Worm (Caenorhabditis elegans) whole organism, L4 larva: ENCODE data around the gene R08C7.8.

Experiments used
- F10B5.3 ChIP-seq: sonication (generic microtip); optimal IDR thresholded peaks from 2 replicates; lab custom pipeline; 2016; ENCODE audit warnings: mild to moderate bottlenecking, missing genetic modification characterization, missing compliant biosample characterization
- F26F4.8 ChIP-seq: fragments of 200-800 bp; sonication (Bioruptor generic); conservative IDR thresholded peaks from 2 replicates; pipeline ENCODE4 v1.3.6; 2022; ENCODE audit warnings: missing genetic modification characterization, missing compliant biosample characterization
- F37D6.2 ChIP-seq: sonication (generic microtip); optimal IDR thresholded peaks from 2 replicates; lab custom pipeline; 2016; ENCODE audit warnings: mild to moderate bottlenecking, missing genetic modification characterization, missing compliant biosample characterization
- F44E2.7 ChIP-seq: fragments of 200-800 bp; sonication (Bioruptor generic); IDR thresholded peaks from 2 replicates; pipeline ENCODE4 v2.1.2; 2022; ENCODE audit warnings: missing genetic modification characterization, missing compliant biosample characterization
- R02D3.7 ChIP-seq: fragments of 150-350 bp; sonication (generic microtip); optimal IDR thresholded peaks from 3 replicates; lab custom pipeline; 2014; ENCODE audit warnings: missing biosample characterization, missing genetic modification characterization
- T20F7.1 ChIP-seq: fragments of 200-800 bp; sonication (Bioruptor generic); optimal IDR thresholded peaks from 2 replicates; lab custom pipeline; 2018; ENCODE audit warnings: mild to moderate bottlenecking, missing genetic modification characterization, missing compliant biosample characterization
- T26A8.4 ChIP-seq: fragments of 200-800 bp; sonication (Bioruptor generic); IDR thresholded peaks from 2 replicates; pipeline ENCODE4 v1.3.6; 2022; ENCODE audit warnings: missing genetic modification characterization, missing compliant biosample characterization
- Y5F2A.4 ChIP-seq: fragments of 200-800 bp; sonication (Bioruptor generic); optimal IDR thresholded peaks from 2 replicates; lab custom pipeline; 2018; ENCODE audit warnings: mild to moderate bottlenecking, missing genetic modification characterization, missing compliant biosample characterization
- ZK546.5 ChIP-seq, 2 experiments: sonication (generic microtip); optimal IDR thresholded peaks; 2 replicates each; lab custom pipeline; 2017; ENCODE audit warnings: missing biosample characterization in 2 of 2, missing genetic modification characterization in 2 of 2
- ama-1 ChIP-seq: fragments of 150-350 bp; optimal IDR thresholded peaks from 2 replicates; lab custom pipeline; 2014; ENCODE audit warnings: inconsistent platforms, mixed read lengths
- ceh-32 ChIP-seq: sonication (generic microtip); optimal IDR thresholded peaks from 2 replicates; lab custom pipeline; 2016; ENCODE audit warnings: mild to moderate bottlenecking, missing genetic modification characterization, missing compliant biosample characterization; ENCODE audit not compliant: poor library complexity
- ceh-44 ChIP-seq: fragments of 200-800 bp; sonication (Bioruptor generic); IDR thresholded peaks from 2 replicates; pipeline ENCODE4 v1.3.6; 2022; ENCODE audit warnings: missing genetic modification reagents, missing genetic modification characterization, missing compliant biosample characterization
- cey-2 ChIP-seq: sonication (generic microtip); optimal IDR thresholded peaks from 3 replicates; lab custom pipeline; 2017; ENCODE audit warnings: missing genetic modification characterization, mild to moderate bottlenecking, missing compliant biosample characterization, antibody characterized with exemption, borderline replicate concordance; ENCODE audit not compliant: insufficient read depth
- daf-12 ChIP-seq: fragments of 150-350 bp; optimal IDR thresholded peaks from 2 replicates; lab custom pipeline; 2014; ENCODE audit warnings: missing biosample characterization, missing genetic modification reagents, missing genetic modification characterization
- dmd-6 ChIP-seq: fragments of 200-800 bp; sonication (Bioruptor generic); IDR thresholded peaks from 2 replicates; pipeline ENCODE4 v1.3.6; 2022; ENCODE audit warnings: missing genetic modification reagents, missing genetic modification characterization, missing compliant biosample characterization
- dmd-8 ChIP-seq: fragments of 200-800 bp; sonication (Bioruptor generic); IDR thresholded peaks from 2 replicates; pipeline ENCODE4 v1.3.6; 2022; ENCODE audit warnings: missing genetic modification characterization, missing compliant biosample characterization
- dpl-1 ChIP-seq: fragments of 150-350 bp; optimal IDR thresholded peaks from 2 replicates; lab custom pipeline; 2014; ENCODE audit warnings: missing biosample characterization, missing genetic modification reagents, missing genetic modification characterization
- dve-1 ChIP-seq: sonication (generic microtip); optimal IDR thresholded peaks from 2 replicates; lab custom pipeline; 2017; ENCODE audit warnings: antibody characterized with exemption, mild to moderate bottlenecking, missing genetic modification characterization, missing compliant biosample characterization; ENCODE audit not compliant: insufficient read depth
- gei-8 ChIP-seq: fragments of 200-800 bp; sonication (Bioruptor generic); optimal IDR thresholded peaks from 2 replicates; lab custom pipeline; 2018; ENCODE audit warnings: mild to moderate bottlenecking, missing genetic modification characterization, missing compliant biosample characterization
- hif-1 ChIP-seq, 2 experiments: sonication (generic microtip); optimal IDR thresholded peaks; 2 replicates each; lab custom pipeline; 2016 to 2017; ENCODE audit warnings: missing compliant biosample characterization in 2 of 2, missing genetic modification characterization in 2 of 2, missing genetic modification reagents in 2 of 2, missing genotype in 2 of 2, mild to moderate bottlenecking in 1 of 2
- hlh-30 ChIP-seq: sonication (generic microtip); optimal IDR thresholded peaks from 2 replicates; lab custom pipeline; 2017; ENCODE audit warnings: antibody characterized with exemption, mild to moderate bottlenecking, missing genetic modification characterization, missing compliant biosample characterization; ENCODE audit not compliant: insufficient read depth
- jun-1 ChIP-seq: fragments of 150-350 bp; optimal IDR thresholded peaks from 2 replicates; lab custom pipeline; 2014; ENCODE audit warnings: missing biosample characterization, missing genetic modification reagents, missing genetic modification characterization
- lim-7 ChIP-seq: fragments of 200-800 bp; sonication (Bioruptor generic); IDR thresholded peaks from 2 replicates; pipeline ENCODE4 v1.3.6; 2022; ENCODE audit warnings: missing genetic modification characterization, missing compliant biosample characterization
- lin-1 ChIP-seq: fragments of 200-800 bp; sonication (Bioruptor generic); IDR thresholded peaks from 2 replicates; pipeline ENCODE4 v1.3.6; 2022; ENCODE audit warnings: missing genetic modification reagents, missing genetic modification characterization, missing compliant biosample characterization
- lin-13 ChIP-seq: fragments of 150-350 bp; optimal IDR thresholded peaks from 2 replicates; lab custom pipeline; 2014; ENCODE audit warnings: missing biosample characterization, missing genetic modification reagents, missing genetic modification characterization
- lin-29 ChIP-seq: fragments of 200-800 bp; sonication (Bioruptor generic); IDR thresholded peaks from 2 replicates; pipeline ENCODE4 v1.3.6; 2022; ENCODE audit warnings: missing genetic modification reagents, missing genetic modification characterization, missing compliant biosample characterization
- lin-38 ChIP-seq: fragments of 200-800 bp; sonication (Bioruptor generic); IDR thresholded peaks from 2 replicates; pipeline ENCODE4 v1.3.6; 2022; ENCODE audit warnings: missing genetic modification reagents, missing genetic modification characterization, missing compliant biosample characterization
- lsy-2 ChIP-seq, 2 experiments: fragments of 150-350 bp in 1 of 2; sonication (generic microtip) in 1 of 2; optimal IDR thresholded peaks; 2 replicates each; lab custom pipeline; 2014 to 2017; ENCODE audit warnings: missing biosample characterization in 2 of 2, missing genetic modification characterization in 2 of 2
- madf-5 ChIP-seq, 2 experiments: fragments of 200-800 bp; sonication (Bioruptor generic); IDR thresholded peaks; 2 replicates each; pipeline ENCODE4 v1.3.6; 2022; ENCODE audit warnings: missing compliant biosample characterization in 2 of 2, missing genetic modification characterization in 2 of 2
- madf-9 ChIP-seq: fragments of 200-800 bp; sonication (Bioruptor generic); conservative IDR thresholded peaks from 2 replicates; pipeline ENCODE4 v1.3.6; 2022; ENCODE audit warnings: missing genetic modification reagents, missing genetic modification characterization, missing compliant biosample characterization
- mdt-29 ChIP-seq: fragments of 200-800 bp; sonication (Bioruptor generic); IDR thresholded peaks from 2 replicates; pipeline ENCODE4 v1.3.6; 2022; ENCODE audit warnings: missing genetic modification reagents, missing genetic modification characterization, missing compliant biosample characterization
- mep-1 ChIP-seq: fragments of 150-350 bp; sonication (generic microtip); optimal IDR thresholded peaks from 3 replicates; lab custom pipeline; 2014; ENCODE audit warnings: missing biosample characterization, missing genetic modification characterization
- mxl-2 ChIP-seq: fragments of 200-800 bp; sonication (Bioruptor generic); conservative IDR thresholded peaks from 2 replicates; pipeline ENCODE4 v1.3.6; 2022; ENCODE audit warnings: missing genetic modification reagents, missing genetic modification characterization, missing compliant biosample characterization
- mxl-3 ChIP-seq: fragments of 200-800 bp; sonication (Bioruptor generic); optimal IDR thresholded peaks from 2 replicates; lab custom pipeline; 2018; ENCODE audit warnings: mild to moderate bottlenecking, missing genetic modification characterization, missing compliant biosample characterization
- nhr-10 ChIP-seq: fragments of 150-350 bp; optimal IDR thresholded peaks from 2 replicates; lab custom pipeline; 2014; ENCODE audit warnings: missing biosample characterization, missing genetic modification characterization
- nhr-237 ChIP-seq: sonication (generic microtip); optimal IDR thresholded peaks from 2 replicates; lab custom pipeline; 2017; ENCODE audit warnings: missing biosample characterization, missing genetic modification characterization
- nhr-77 ChIP-seq: fragments of 150-350 bp; optimal IDR thresholded peaks from 2 replicates; lab custom pipeline; 2014; ENCODE audit warnings: missing biosample characterization, missing genetic modification characterization
- pha-4 ChIP-seq, 2 experiments: fragments of 150-350 bp in 1 of 2; fragments of 200-800 bp in 1 of 2; sonication (Bioruptor generic) in 1 of 2; IDR thresholded peaks in 1 of 2; optimal IDR thresholded peaks in 1 of 2; 2 replicates each; pipeline versions ENCODE4 v1.3.6 to Lab custom; 2014 to 2022; ENCODE audit warnings: missing genetic modification characterization in 2 of 2, missing genetic modification reagents in 2 of 2, missing biosample characterization in 1 of 2, missing compliant biosample characterization in 1 of 2
- php-3 ChIP-seq: fragments of 200-800 bp; sonication (Bioruptor generic); IDR thresholded peaks from 2 replicates; pipeline ENCODE4 v1.3.6; 2022; ENCODE audit warnings: missing genetic modification reagents, missing genetic modification characterization, missing compliant biosample characterization
- rbr-2 ChIP-seq: sonication (generic microtip); optimal IDR thresholded peaks from 2 replicates; lab custom pipeline; 2016; ENCODE audit warnings: missing genotype, missing genetic modification characterization, missing compliant biosample characterization
- saeg-2 ChIP-seq: fragments of 200-800 bp; sonication (Bioruptor generic); IDR thresholded peaks from 2 replicates; pipeline ENCODE4 v1.3.6; 2022; ENCODE audit warnings: missing genetic modification reagents, missing genetic modification characterization, missing compliant biosample characterization
- snpc-1.2 ChIP-seq: fragments of 200-800 bp; sonication (Bioruptor generic); IDR thresholded peaks from 2 replicates; pipeline ENCODE4 v1.3.6; 2022; ENCODE audit warnings: missing genetic modification reagents, missing genetic modification characterization, missing compliant biosample characterization
- spr-3 ChIP-seq: fragments of 200-800 bp; sonication (Bioruptor generic); optimal IDR thresholded peaks from 2 replicates; lab custom pipeline; 2018; ENCODE audit warnings: mild to moderate bottlenecking, missing genetic modification characterization, missing compliant biosample characterization
- unc-130 ChIP-seq: sonication (generic microtip); optimal IDR thresholded peaks from 2 replicates; lab custom pipeline; 2016; ENCODE audit warnings: missing genetic modification reagents, missing genetic modification characterization, missing compliant biosample characterization
- unc-39 ChIP-seq: sonication (generic microtip); optimal IDR thresholded peaks from 2 replicates; lab custom pipeline; 2017; ENCODE audit warnings: missing biosample characterization, missing genetic modification characterization
- vab-7 ChIP-seq: fragments of 200-800 bp; sonication (Bioruptor generic); IDR thresholded peaks from 2 replicates; pipeline ENCODE4 v1.3.6; 2022; ENCODE audit warnings: missing genetic modification reagents, missing genetic modification characterization, missing compliant biosample characterization
- zag-1 ChIP-seq: fragments of 150-350 bp; optimal IDR thresholded peaks from 2 replicates; lab custom pipeline; 2014; ENCODE audit warnings: missing biosample characterization, missing genetic modification characterization
- zfp-3 ChIP-seq: fragments of 200-800 bp; sonication (Bioruptor generic); conservative IDR thresholded peaks from 2 replicates; pipeline ENCODE4 v1.3.6; 2022; ENCODE audit warnings: missing genetic modification reagents, missing genetic modification characterization, missing compliant biosample characterization
- ztf-7 ChIP-seq: fragments of 150-350 bp; optimal IDR thresholded peaks from 2 replicates; lab custom pipeline; 2014; ENCODE audit warnings: missing biosample characterization, missing genetic modification characterization

Gene R08C7.8

DNA sequence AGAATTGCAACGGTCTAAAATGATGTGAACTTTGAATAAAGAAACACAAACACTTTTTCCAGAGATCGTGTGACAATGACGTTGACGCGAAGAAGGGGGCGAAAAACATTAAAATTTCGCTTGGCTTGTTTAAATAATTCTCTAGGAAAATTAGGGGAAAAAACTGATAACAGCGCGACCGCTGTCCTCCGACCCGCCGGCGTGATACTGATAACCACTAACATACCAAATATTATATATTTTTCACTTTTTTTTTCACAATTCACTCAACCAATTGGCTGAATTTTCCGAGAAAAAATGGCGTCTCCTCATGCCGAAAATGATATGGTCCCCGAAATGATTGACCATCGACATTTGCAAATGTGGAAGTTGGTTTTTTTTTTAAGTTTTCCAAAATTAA lies 15.5 kb upstream of the R08C7.8 start (continued):
- TF ChIP-seq ztf-7 (tag; lab: Kevin White, UChicago) (no peak), ama-1 (lab: Kevin White, UChicago) (peak; percentile 87), nhr-237 (tag; lab: Kevin White, UChicago) (no peak), unc-130 (GFP tag; lab: Kevin White, UChicago) (peak; percentile 23), lim-7 (GFP tag; lab: Robert Waterston, UW) (0 out of 2 replicates have a peak, but pooled peaks have one; percentile 46), lin-1 (no peak; the same call in 1 of the 2 replicates), F37D6.2 (tag; lab: Kevin White, UChicago) (no peak), T26A8.4 (GFP tag; lab: Robert Waterston, UW) (peak; percentile 53), jun-1 (no peak), nhr-77 (tag; lab: Kevin White, UChicago) (peak; percentile 77), saeg-2 (GFP tag; lab: Robert Waterston, UW) (no peak), F10B5.3 (tag; lab: Kevin White, UChicago) (no peak), zag-1 (no peak), ZK546.5 (tag; optimal IDR thresholded peaks at IDR 0.05; lab: Kevin White, UChicago) (no peak), R02D3.7 (tag; lab: Kevin White, UChicago) (no peak), cey-2 (tag; lab: Kevin White, UChicago) (no peak), unc-39 (tag; lab: Kevin White, UChicago) (no peak), daf-12 (no peak), Y5F2A.4 (GFP tag; lab: Kevin White, UChicago) (no peak), spr-3 (GFP tag; lab: Kevin White, UChicago) (no peak), mdt-29 (no peak), hlh-30 (tag; lab: Kevin White, UChicago) (no peak), pha-4 (GFP tag; IDR thresholded peaks at IDR 0.05; lab: Robert Waterston, UW) (no peak; the same call in 1 of the 2 replicates), pha-4 (tag; optimal IDR thresholded peaks at IDR 0.05; lab: Kevin White, UChicago) (no peak), dpl-1 (GFP tag; lab: Kevin White, UChicago) (no peak), T20F7.1 (GFP tag; lab: Kevin White, UChicago) (no peak), madf-5 (GFP tag; IDR thresholded peaks at IDR 0.05; lab: Robert Waterston, UW) (no peak), ceh-32 (tag; lab: Kevin White, UChicago) (no peak), php-3 (GFP tag; lab: Robert Waterston, UW) (0 out of 2 replicates have a peak, but pooled peaks have one; percentile 20), lsy-2 (tag; optimal IDR thresholded peaks at IDR 0.05; lab: Kevin White, UChicago) (peak in 1 of 2 experiments; percentile 17), ceh-44 (GFP tag; lab: Robert Waterston, UW) (no peak), mxl-2 (GFP tag; lab: Robert Waterston, UW) (no peak), vab-7 (GFP tag; lab: Robert Waterston, UW) (no peak), lin-29 (GFP tag; lab: Robert Waterston, UW) (no peak), F26F4.8 (GFP tag; lab: Robert Waterston, UW) (no peak), dmd-8 (GFP tag; lab: Robert Waterston, UW) (no peak), madf-9 (GFP tag; lab: Robert Waterston, UW) (no peak), hif-1 (tag; optimal IDR thresholded peaks at IDR 0.05; lab: Kevin White, UChicago) (no peak), nhr-10 (tag; lab: Kevin White, UChicago) (no peak), lin-13 (GFP tag; lab: Kevin White, UChicago) (no peak), rbr-2 (tag; lab: Kevin White, UChicago) (no peak), dmd-6 (GFP tag; lab: Robert Waterston, UW) (peak; percentile 56; the same call in 1 of the 2 replicates), dve-1 (peak; percentile 61), F44E2.7 (GFP tag; lab: Robert Waterston, UW) (no peak), mxl-3 (GFP tag; lab: Kevin White, UChicago) (no peak), lin-38 (peak; percentile 62), zfp-3 (GFP tag; lab: Robert Waterston, UW) (no peak; the same call in 1 of the 2 replicates), snpc-1.2 (peak; percentile 27; the same call in 1 of the 2 replicates), gei-8 (GFP tag; lab: Kevin White, UChicago) (peak; percentile 30), mep-1 (tag; lab: Kevin White, UChicago) (peak; percentile 30)
